Worm (Caenorhabditis elegans) whole organism, late embryonic: ENCODE data around the gene C17C3.6.

Experiments
- ceh-2 ChIP-seq: sonication (generic microtip); optimal IDR thresholded peaks from 2 replicates; lab custom pipeline; 2016; ENCODE audit warnings: missing genotype, missing genetic modification characterization, missing compliant biosample characterization
- ceh-31 ChIP-seq: sonication (generic microtip); optimal IDR thresholded peaks from 2 replicates; lab custom pipeline; 2016; ENCODE audit warnings: missing genetic modification characterization, missing compliant biosample characterization
- madf-2 ChIP-seq: sonication (generic microtip); optimal IDR thresholded peaks from 2 replicates; lab custom pipeline; 2017; ENCODE audit warnings: missing genetic modification characterization, missing compliant biosample characterization
- nfya-1 ChIP-seq: sonication (generic microtip); optimal IDR thresholded peaks from 2 replicates; lab custom pipeline; 2017; ENCODE audit warnings: missing genetic modification characterization, mild to moderate bottlenecking, missing compliant biosample characterization, antibody characterized with exemption, moderate library complexity
- npax-4 ChIP-seq: sonication (generic microtip); optimal IDR thresholded peaks from 2 replicates; lab custom pipeline; 2016; ENCODE audit warnings: missing genetic modification characterization, missing compliant biosample characterization
- odd-2 ChIP-seq: sonication (generic microtip); optimal IDR thresholded peaks from 2 replicates; lab custom pipeline; 2017; ENCODE audit warnings: antibody characterized with exemption, mild to moderate bottlenecking, missing genetic modification characterization, missing compliant biosample characterization
- pha-4 ChIP-seq: fragments of 150-350 bp; optimal IDR thresholded peaks from 2 replicates; lab custom pipeline; 2018; ENCODE audit warnings: missing biosample characterization, missing genetic modification reagents, missing genetic modification characterization
- tbx-2 ChIP-seq: sonication (generic microtip); optimal IDR thresholded peaks from 2 replicates; lab custom pipeline; 2016; ENCODE audit warnings: missing genetic modification characterization, missing compliant biosample characterization

- no peak for TF ChIP-seq npax-4 (tag; lab: Kevin White, UChicago)
- TF ChIP-seq tbx-2 (tag; lab: Kevin White, UChicago), result no peak
- no peak for TF ChIP-seq pha-4 (tag; lab: Kevin White, UChicago)
- TF ChIP-seq ceh-31 (tag; lab: Kevin White, UChicago), result no peak
- no peak for TF ChIP-seq madf-2 (tag; lab: Kevin White, UChicago)
- no peak for TF ChIP-seq ceh-2
- TF ChIP-seq nfya-1, result no peak
- TF ChIP-seq odd-2 (tag; lab: Kevin White, UChicago), result no peak
These were observed 49.6 kb downstream of the C17C3.6 start, which contains the start of gene C17G10.10 for ce11 chrII:5599326-5600044.
